Worm (Caenorhabditis elegans): ENCODE measurements around the gene str-71.

str-71 gene

DNA sequence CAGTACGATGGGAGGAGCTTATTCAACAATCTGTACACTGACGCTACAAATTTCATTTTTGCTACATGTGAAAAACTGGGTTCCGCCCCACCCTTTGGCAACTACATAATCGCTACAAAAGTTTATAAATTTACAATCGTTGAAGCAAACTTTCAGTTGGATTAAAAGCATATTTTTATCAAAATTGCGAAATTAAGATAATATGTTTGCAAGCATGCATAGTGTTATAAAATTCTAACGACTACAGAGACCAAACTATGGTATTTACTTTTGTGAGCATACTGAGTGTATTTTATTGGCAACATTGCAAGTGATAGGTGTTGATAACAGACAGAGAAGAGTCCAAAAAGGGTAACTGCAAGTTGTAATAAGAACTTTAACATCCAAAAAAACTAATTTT lies 19.6 kb upstream of the str-71 start, which contains the start of gene C06B8.2:
C06B8.2 (minus strand) TSS at position 153 of the 400 bp plus-strand sequence.
- TF ChIP-seq cebp-1 (GFP tag; IDR thresholded peaks at IDR 0.05): peak; percentile 54; the same call in 1 of the 2 replicates
- no peak for TF ChIP-seq cebp-1 (tag; optimal IDR thresholded peaks at IDR 0.05)
- no peak for TF ChIP-seq mcd-1 (GFP tag; IDR thresholded peaks at IDR 0.05)

DNA sequence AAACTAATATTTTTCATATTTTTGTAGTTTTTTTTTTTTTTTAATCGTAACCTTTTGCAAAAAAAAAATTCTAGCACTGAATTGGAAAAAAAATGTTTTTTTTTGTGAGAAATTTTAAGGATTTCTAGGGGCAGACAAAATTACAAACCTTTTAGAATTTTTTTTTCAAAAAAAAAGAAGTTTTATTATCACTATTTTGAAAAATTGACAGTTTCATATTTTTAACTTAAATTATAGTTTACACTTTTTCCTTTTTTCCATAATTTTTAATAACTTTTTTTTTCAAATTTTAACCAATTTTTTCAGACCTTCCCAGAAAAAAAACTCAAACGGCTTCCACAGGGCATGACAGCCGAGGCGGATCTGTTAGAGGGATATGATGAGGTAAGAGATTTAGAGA lies 12.0 kb upstream of the str-71 start, which contains the start of gene dpf-1:
dpf-1 (plus strand) TSS at position 301 of the 400 bp plus-strand sequence.
- TF ChIP-seq nhr-90 (tag; optimal IDR thresholded peaks at IDR 0.05) (no peak), pha-4 (tag; optimal IDR thresholded peaks at IDR 0.05) (no peak), F55B11.4 (tag; optimal IDR thresholded peaks at IDR 0.05; ENCODE audit: borderline replicate concordance, insufficient read depth) (no peak), him-1 (tag; optimal IDR thresholded peaks at IDR 0.05) (no peak)

DNA sequence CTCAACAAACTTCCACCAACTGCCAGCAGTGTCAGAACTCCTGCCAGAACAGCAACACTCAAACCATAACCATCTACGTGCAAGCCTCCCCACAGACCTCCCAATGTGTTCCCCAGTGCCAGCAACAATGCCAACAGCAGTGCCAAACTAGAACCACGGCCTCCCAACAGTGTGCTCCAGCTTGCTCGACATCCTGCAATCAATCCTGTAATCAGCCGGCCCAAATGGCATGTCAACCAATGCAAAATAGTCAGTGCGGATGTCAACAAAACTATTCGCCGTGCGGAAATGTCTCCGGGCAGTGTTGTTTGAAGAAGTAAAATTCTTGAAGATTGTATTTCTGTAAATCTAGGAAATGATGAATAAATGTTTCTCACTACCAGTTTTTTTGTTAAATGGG lies 7.7 kb upstream of the str-71 start:
- TF ChIP-seq F39B2.1 (GFP tag; IDR thresholded peaks at IDR 0.05) (no peak), sea-2 (GFP tag; IDR thresholded peaks at IDR 0.05) (no peak), madf-8 (GFP tag; conservative IDR thresholded peaks at IDR 0.05) (no peak), madf-6 (GFP tag; IDR thresholded peaks at IDR 0.05) (no peak), lir-1 (GFP tag; conservative IDR thresholded peaks at IDR 0.05) (no peak), egl-44 (GFP tag; IDR thresholded peaks at IDR 0.05) (no peak), pbrm-1 (GFP tag; IDR thresholded peaks at IDR 0.05) (no peak), nfya-1 (tag; optimal IDR thresholded peaks at IDR 0.05; ENCODE audit: borderline replicate concordance, insufficient read depth) (no peak), ceh-58 (GFP tag; IDR thresholded peaks at IDR 0.05) (no peak), lsy-27 (tag; optimal IDR thresholded peaks at IDR 0.05; ENCODE audit: borderline replicate concordance, insufficient read depth) (no peak), gei-17 (GFP tag; optimal IDR thresholded peaks at IDR 0.05) (no peak), snpc-1.1 (tag; optimal IDR thresholded peaks at IDR 0.05; ENCODE audit: insufficient read depth) (no peak)

DNA sequence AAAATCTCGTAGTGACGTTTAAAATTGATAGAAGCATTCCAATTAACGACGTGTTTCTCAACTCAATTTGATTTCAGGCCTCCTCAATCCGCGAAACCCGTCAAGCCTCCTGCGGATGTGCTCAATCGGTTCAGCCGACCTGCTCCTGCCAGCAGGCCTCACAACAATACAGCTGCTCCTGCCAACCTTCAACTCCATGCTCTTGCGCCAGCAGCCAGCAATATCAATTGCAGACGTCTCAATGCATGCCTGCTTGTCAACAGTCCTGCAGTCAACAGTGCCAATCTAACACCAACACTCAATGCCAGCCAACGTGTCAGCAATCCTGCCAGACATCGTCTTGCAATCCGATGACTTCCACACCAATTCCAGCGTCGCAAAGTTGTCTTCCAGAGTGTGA lies 7.0 kb upstream of the str-71 start:
- TF ChIP-seq F37B4.10 (GFP tag; IDR thresholded peaks at IDR 0.05): no peak
- TF ChIP-seq zfh-2 (GFP tag; conservative IDR thresholded peaks at IDR 0.05): peak; percentile 62
- no peak for TF ChIP-seq bed-1 (GFP tag; IDR thresholded peaks at IDR 0.05)

DNA sequence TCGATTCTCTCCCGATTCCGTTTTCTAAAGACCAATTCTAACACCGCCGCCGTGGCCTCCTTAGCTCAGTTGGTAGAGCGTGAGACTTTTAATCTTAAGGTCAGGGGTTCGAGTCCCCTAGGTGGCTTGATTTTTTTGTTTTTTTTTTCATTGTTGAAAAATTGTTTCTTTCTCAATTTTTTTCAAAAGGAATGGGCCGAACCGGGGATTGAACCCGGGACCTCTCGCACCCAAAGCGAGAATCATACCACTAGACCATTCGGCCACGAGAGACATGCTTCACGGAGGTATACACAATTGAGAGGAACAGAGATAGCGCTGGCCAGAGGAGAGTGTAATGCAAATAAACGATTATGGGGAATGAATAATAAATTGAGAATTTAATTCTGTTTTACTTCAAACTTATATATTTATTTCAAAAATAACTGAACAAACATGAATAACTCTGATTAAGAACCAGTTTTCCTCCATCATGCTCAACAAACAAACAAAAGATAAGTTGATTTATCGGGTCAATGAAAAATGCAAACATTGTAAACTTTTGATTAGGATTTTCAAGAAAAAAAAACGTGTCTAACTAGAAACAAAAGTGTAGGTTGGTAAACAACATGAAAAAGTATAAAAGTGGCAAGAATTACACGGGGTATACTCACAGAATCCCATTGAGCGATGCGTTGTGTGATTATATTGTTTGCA lies 6.2 kb upstream of the str-71 start, which contains the start of gene pqn-71:
pqn-71 (plus strand) TSS at position 646 of the 696 bp plus-strand sequence.
- peak; percentile 95 for TF ChIP-seq die-1 (tag; optimal IDR thresholded peaks at IDR 0.05)
- peak; percentile 84 for TF ChIP-seq gei-17 (GFP tag; optimal IDR thresholded peaks at IDR 0.05)
- TF ChIP-seq aptf-3 (GFP tag; IDR thresholded peaks at IDR 0.05): peak; percentile 95
- TF ChIP-seq unc-130 (GFP tag; optimal IDR thresholded peaks at IDR 0.05): peak; percentile 74
- peak; percentile 54 for TF ChIP-seq ztf-3 (GFP tag; optimal IDR thresholded peaks at IDR 0.05)
- no peak for TF ChIP-seq nfya-1 (tag; optimal IDR thresholded peaks at IDR 0.05; ENCODE audit: borderline replicate concordance, insufficient read depth)
- TF ChIP-seq tlf-1 (GFP tag; optimal IDR thresholded peaks at IDR 0.05): peak; percentile 85
- peak; percentile 41; the same call in 1 of the 2 replicates for TF ChIP-seq B0019.2 (GFP tag; conservative IDR thresholded peaks at IDR 0.05)
- peak; percentile 88; the same call in 1 of the 2 replicates for TF ChIP-seq ceh-40 (GFP tag; IDR thresholded peaks at IDR 0.05)
- peak; percentile 99 for TF ChIP-seq tbp1 (GFP tag; optimal IDR thresholded peaks at IDR 0.05)
- peak; percentile 89; the same call in 1 of the 2 replicates for TF ChIP-seq ceh-58 (GFP tag; IDR thresholded peaks at IDR 0.05)
- peak; percentile 81 for TF ChIP-seq K12H6.12 (tag; optimal IDR thresholded peaks at IDR 0.05)
- TF ChIP-seq F52B5.7 (tag; optimal IDR thresholded peaks at IDR 0.05): peak; percentile 81
- peak; percentile 93 for TF ChIP-seq K11D2.4 (GFP tag; IDR thresholded peaks at IDR 0.05)
- TF ChIP-seq F39B2.1 (GFP tag; IDR thresholded peaks at IDR 0.05): 0 out of 2 replicates have a peak, but pooled peaks have one; percentile 70
- no peak for TF ChIP-seq F55B11.4 (tag; optimal IDR thresholded peaks at IDR 0.05; ENCODE audit: borderline replicate concordance, insufficient read depth)
- TF ChIP-seq lin-35 (GFP tag; optimal IDR thresholded peaks at IDR 0.05): peak in 1 of 3 experiments; percentile 91
- TF ChIP-seq rcor-1 (GFP tag; IDR thresholded peaks at IDR 0.05): peak; percentile 91
- TF ChIP-seq mcd-1 (GFP tag; IDR thresholded peaks at IDR 0.05): peak; percentile 86
- TF ChIP-seq snpc-3.4 (tag; optimal IDR thresholded peaks at IDR 0.05): peak; percentile 86
- peak; percentile 82 for TF ChIP-seq C06A6.2 (GFP tag; conservative IDR thresholded peaks at IDR 0.05)
- peak; percentile 90 for TF ChIP-seq attf-6 (GFP tag; IDR thresholded peaks at IDR 0.05)
- TF ChIP-seq let-526 (GFP tag; IDR thresholded peaks at IDR 0.05): peak; percentile 89

Measured in whole organism, young adult.